Fruit fly (Drosophila melanogaster): ENCODE measurements around the gene CG10336.

Gene CG10336

dm6 chr2L:18740010-18740409 is 50.7 kb downstream of the CG10336 start, which contains the start of the genes CG42752 and CG15167:
Gene CG42752 (minus strand): TSS chr2L:18740110.
Gene CG15167 (plus strand): TSS chr2L:18740358.
- TF ChIP-seq nmo (GFP tag; optimal IDR thresholded peaks at IDR 0.05) (no peak), HLHmδ (GFP tag; optimal IDR thresholded peaks at IDR 0.05) (no peak), fd96Cb (tag; optimal IDR thresholded peaks at IDR 0.05) (no peak), sob (GFP tag; IDR thresholded peaks at IDR 0.05) (no peak), toy (GFP tag; IDR thresholded peaks at IDR 0.05) (no peak), gsb (GFP tag; IDR thresholded peaks at IDR 0.05) (no peak), CG11695 (GFP tag; IDR thresholded peaks at IDR 0.05) (no peak), Xbp1 (GFP tag; optimal IDR thresholded peaks at IDR 0.05) (no peak), CG12942 (GFP tag; optimal IDR thresholded peaks at IDR 0.05) (no peak), CG18599 (GFP tag; optimal IDR thresholded peaks at IDR 0.05) (no peak), ssp (GFP tag; IDR thresholded peaks at IDR 0.05) (no peak), Lhr (GFP tag; optimal IDR thresholded peaks at IDR 0.05) (no peak), pan (optimal IDR thresholded peaks at IDR 0.05) (no peak), pan (GFP tag; optimal IDR thresholded peaks at IDR 0.05 in 1 of 2, IDR thresholded peaks at IDR 0.05 in 1 of 2) (no peak)
